Worm (Caenorhabditis elegans) whole organism, L2 larva: ENCODE measurements around the gene col-14.

Source experiments
- C34F6.9 ChIP-seq: fragments of 150-350 bp; optimal IDR thresholded peaks from 2 replicates; lab custom pipeline; 2014; ENCODE audit warnings: missing biosample characterization, missing genetic modification characterization
- R02D3.7 ChIP-seq: fragments of 150-350 bp; optimal IDR thresholded peaks from 2 replicates; lab custom pipeline; 2014; ENCODE audit warnings: missing biosample characterization, missing genetic modification characterization
- Y55F3AM.14 ChIP-seq: fragments of 200-800 bp; sonication (Bioruptor generic); optimal IDR thresholded peaks from 2 replicates; lab custom pipeline; 2018; ENCODE audit warnings: mild to moderate bottlenecking, missing genetic modification characterization, missing compliant biosample characterization
- ZK546.5 ChIP-seq: sonication (generic microtip); optimal IDR thresholded peaks from 2 replicates; lab custom pipeline; 2017; ENCODE audit warnings: missing biosample characterization, missing genetic modification characterization
- aly-2 ChIP-seq: fragments of 150-350 bp; optimal IDR thresholded peaks from 2 replicates; lab custom pipeline; 2014; ENCODE audit warnings: missing biosample characterization, missing genetic modification characterization
- blmp-1 ChIP-seq: sonication (generic microtip); optimal IDR thresholded peaks from 2 replicates; lab custom pipeline; 2017; ENCODE audit warnings: missing genetic modification characterization, mild to moderate bottlenecking, missing compliant biosample characterization, antibody characterized with exemption, moderate library complexity; ENCODE audit not compliant: insufficient read depth
- ceh-16 ChIP-seq: fragments of 150-350 bp; optimal IDR thresholded peaks from 2 replicates; lab custom pipeline; 2014; ENCODE audit warnings: missing biosample characterization, missing genetic modification characterization
- ceh-82 ChIP-seq: fragments of 150-350 bp; optimal IDR thresholded peaks from 2 replicates; lab custom pipeline; 2014; ENCODE audit warnings: missing biosample characterization, missing genetic modification characterization
- crh-2 ChIP-seq: sonication (generic microtip); optimal IDR thresholded peaks from 2 replicates; lab custom pipeline; 2017; ENCODE audit warnings: missing biosample characterization, missing genetic modification characterization
- dmd-4 ChIP-seq: sonication (generic microtip); optimal IDR thresholded peaks from 2 replicates; lab custom pipeline; 2017; ENCODE audit warnings: missing biosample characterization, missing genetic modification characterization
- egl-27 ChIP-seq: sonication (generic microtip); optimal IDR thresholded peaks from 3 replicates; lab custom pipeline; 2017; ENCODE audit warnings: missing biosample characterization, missing genetic modification reagents, missing genetic modification characterization
- fos-1 ChIP-seq: fragments of 150-350 bp; optimal IDR thresholded peaks from 2 replicates; lab custom pipeline; 2014; ENCODE audit warnings: missing biosample characterization, missing genetic modification characterization
- gmeb-1 ChIP-seq: fragments of 150-350 bp; optimal IDR thresholded peaks from 2 replicates; lab custom pipeline; 2014; ENCODE audit warnings: missing biosample characterization, missing genetic modification characterization
- lin-11 ChIP-seq: fragments of 150-350 bp; sonication (generic microtip); optimal IDR thresholded peaks from 2 replicates; lab custom pipeline; 2014; ENCODE audit warnings: missing biosample characterization, missing genetic modification characterization, inconsistent platforms, mixed read lengths
- lin-13 ChIP-seq: fragments of 150-350 bp; optimal IDR thresholded peaks from 2 replicates; lab custom pipeline; 2014; ENCODE audit warnings: missing biosample characterization, missing genetic modification reagents, missing genetic modification characterization
- lin-39 ChIP-seq: fragments of 150-350 bp; optimal IDR thresholded peaks from 2 replicates; lab custom pipeline; 2014; ENCODE audit warnings: missing biosample characterization, missing genetic modification reagents, missing genetic modification characterization
- lsy-2 ChIP-seq, 2 experiments: fragments of 150-350 bp in 1 of 2; sonication (generic microtip) in 1 of 2; optimal IDR thresholded peaks; 2 replicates each; lab custom pipeline; 2014 to 2017; ENCODE audit warnings: missing biosample characterization in 2 of 2, missing genetic modification characterization in 2 of 2
- mbf-1 ChIP-seq: sonication (generic microtip); optimal IDR thresholded peaks from 2 replicates; lab custom pipeline; 2017; ENCODE audit warnings: missing biosample characterization, missing genetic modification characterization
- mdl-1 ChIP-seq, 2 experiments: fragments of 150-350 bp in 1 of 2; sonication (generic microtip) in 1 of 2; optimal IDR thresholded peaks; 2 replicates each; lab custom pipeline; 2017; ENCODE audit warnings: missing biosample characterization in 2 of 2, missing genetic modification characterization in 2 of 2
- nhr-10 ChIP-seq: sonication (generic microtip); optimal IDR thresholded peaks from 2 replicates; lab custom pipeline; 2017; ENCODE audit warnings: missing biosample characterization, missing genetic modification characterization
- nhr-11 ChIP-seq: fragments of 150-350 bp; optimal IDR thresholded peaks from 2 replicates; lab custom pipeline; 2014; ENCODE audit warnings: missing biosample characterization, missing genetic modification characterization
- nhr-129 ChIP-seq: fragments of 150-350 bp; optimal IDR thresholded peaks from 2 replicates; lab custom pipeline; 2014; ENCODE audit warnings: missing biosample characterization, missing genetic modification characterization
- nhr-21 ChIP-seq: fragments of 150-350 bp; optimal IDR thresholded peaks from 2 replicates; lab custom pipeline; 2014; ENCODE audit warnings: missing biosample characterization, missing genetic modification characterization
- nhr-237 ChIP-seq: fragments of 150-350 bp; optimal IDR thresholded peaks from 2 replicates; lab custom pipeline; 2014; ENCODE audit warnings: missing biosample characterization, missing genetic modification characterization
- nhr-6 ChIP-seq: fragments of 150-350 bp; optimal IDR thresholded peaks from 2 replicates; lab custom pipeline; 2014; ENCODE audit warnings: missing biosample characterization, missing genetic modification characterization
- nhr-77 ChIP-seq: fragments of 150-350 bp; optimal IDR thresholded peaks from 2 replicates; lab custom pipeline; 2014; ENCODE audit warnings: missing biosample characterization, missing genetic modification characterization
- skn-1 ChIP-seq: sonication (generic microtip); optimal IDR thresholded peaks from 2 replicates; lab custom pipeline; 2017; ENCODE audit warnings: missing biosample characterization, missing genetic modification characterization
- sma-3 ChIP-seq: sonication (generic microtip); optimal IDR thresholded peaks from 2 replicates; lab custom pipeline; 2016; ENCODE audit warnings: missing genetic modification reagents, missing genetic modification characterization, missing compliant biosample characterization
- sma-9 ChIP-seq, 2 experiments: fragments of 150-350 bp in 1 of 2; sonication (generic microtip) in 1 of 2; optimal IDR thresholded peaks; 2 replicates each; lab custom pipeline; 2014 to 2016; ENCODE audit warnings: missing genetic modification characterization in 2 of 2, mild to moderate bottlenecking in 1 of 2, missing biosample characterization in 1 of 2, missing compliant biosample characterization in 1 of 2, missing genetic modification reagents in 1 of 2, moderate library complexity in 1 of 2
- snpc-4 ChIP-seq: fragments of 150-350 bp; optimal IDR thresholded peaks from 2 replicates; lab custom pipeline; 2014; ENCODE audit warnings: missing biosample characterization, missing genetic modification characterization
- unc-39 ChIP-seq: fragments of 150-350 bp; optimal IDR thresholded peaks from 2 replicates; lab custom pipeline; 2014; ENCODE audit warnings: missing biosample characterization, missing genetic modification characterization
- unc-55 ChIP-seq: fragments of 150-350 bp; sonication (generic microtip); optimal IDR thresholded peaks from 3 replicates; lab custom pipeline; 2014; ENCODE audit warnings: missing biosample characterization, missing genetic modification reagents, missing genetic modification characterization
- unc-62 ChIP-seq: fragments of 150-350 bp; optimal IDR thresholded peaks from 2 replicates; lab custom pipeline; 2014; ENCODE audit warnings: missing biosample characterization, missing genetic modification reagents, missing genetic modification characterization
- ztf-1 ChIP-seq: fragments of 200-800 bp; sonication (Bioruptor generic); conservative IDR thresholded peaks from 2 replicates; pipeline ENCODE4 v1.3.6; 2022; ENCODE audit warnings: missing genetic modification characterization, missing compliant biosample characterization
- ztf-4 ChIP-seq: fragments of 150-350 bp; optimal IDR thresholded peaks from 2 replicates; lab custom pipeline; 2014; ENCODE audit warnings: missing biosample characterization, missing genetic modification characterization

The col-14 gene

DNA sequence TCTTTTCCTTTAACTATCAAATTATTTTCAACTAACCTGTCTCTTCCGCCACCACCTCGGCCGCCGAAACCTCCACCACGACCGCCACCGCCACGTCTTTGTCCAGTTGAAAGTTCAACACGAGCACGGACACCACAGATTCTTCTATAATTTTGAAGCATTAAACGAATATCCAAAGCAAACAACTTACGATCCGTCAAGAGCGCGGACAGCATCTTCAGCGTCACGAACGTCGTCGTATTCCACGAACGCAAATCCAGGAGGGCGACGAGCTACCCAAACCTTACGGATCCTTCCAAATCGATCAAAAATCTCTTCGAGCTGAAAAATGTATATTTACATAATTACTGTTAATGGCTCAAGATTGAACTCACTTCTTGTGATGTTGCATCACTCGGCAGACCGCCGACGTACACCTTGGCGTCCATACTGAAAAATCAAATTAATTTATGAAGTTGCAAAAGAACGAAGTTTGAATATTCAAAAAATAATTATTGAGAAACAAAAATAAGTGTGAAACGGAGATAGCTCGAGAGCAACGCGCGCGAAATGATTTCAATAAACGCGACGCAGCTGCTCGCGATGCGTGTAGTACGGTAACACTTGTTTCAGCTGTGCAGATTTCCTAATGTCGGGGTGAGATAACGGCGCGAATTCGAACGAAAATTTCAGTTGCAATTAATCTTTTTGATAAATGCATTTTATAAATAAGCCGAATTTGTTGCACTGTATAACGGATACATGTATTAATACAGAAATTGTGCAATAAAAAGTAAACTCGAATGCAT, 37.8 kb downstream of the col-14 start, which contains the start of gene rsp-6 (continued):
- TF ChIP-seq nhr-77 (no peak), mdl-1 (tag; optimal IDR thresholded peaks at IDR 0.05; lab: Kevin White, UChicago) (peak in 1 of 2 experiments; percentile 62), ztf-1 (GFP tag; lab: Robert Waterston, UW) (no peak), blmp-1 (tag; lab: Kevin White, UChicago) (peak; percentile 14), nhr-21 (tag; lab: Kevin White, UChicago) (peak; percentile 67), nhr-10 (tag; lab: Kevin White, UChicago) (no peak), nhr-129 (tag; lab: Kevin White, UChicago) (peak; percentile 95), fos-1 (tag; lab: Kevin White, UChicago) (peak; percentile 39), mbf-1 (no peak), nhr-6 (tag; lab: Kevin White, UChicago) (peak; percentile 64), lin-11 (tag; lab: Kevin White, UChicago) (peak; percentile 94), snpc-4 (tag; lab: Kevin White, UChicago) (peak; percentile 71), lsy-2 (tag; optimal IDR thresholded peaks at IDR 0.05; lab: Kevin White, UChicago) (peak; percentile 96 to 99), ceh-82 (tag; lab: Kevin White, UChicago) (peak; percentile 59), aly-2 (tag; lab: Kevin White, UChicago) (no peak), ceh-16 (tag; lab: Kevin White, UChicago) (peak; percentile 65), dmd-4 (tag; lab: Kevin White, UChicago) (no peak), crh-2 (tag; lab: Kevin White, UChicago) (peak; percentile 91), skn-1 (tag; lab: Kevin White, UChicago) (peak; percentile 66), ztf-4 (tag; lab: Kevin White, UChicago) (peak; percentile 86), sma-9 (GFP tag; optimal IDR thresholded peaks at IDR 0.05; lab: Kevin White, UChicago) (peak; percentile 74), sma-9 (tag; optimal IDR thresholded peaks at IDR 0.05; lab: Kevin White, UChicago) (no peak)

DNA sequence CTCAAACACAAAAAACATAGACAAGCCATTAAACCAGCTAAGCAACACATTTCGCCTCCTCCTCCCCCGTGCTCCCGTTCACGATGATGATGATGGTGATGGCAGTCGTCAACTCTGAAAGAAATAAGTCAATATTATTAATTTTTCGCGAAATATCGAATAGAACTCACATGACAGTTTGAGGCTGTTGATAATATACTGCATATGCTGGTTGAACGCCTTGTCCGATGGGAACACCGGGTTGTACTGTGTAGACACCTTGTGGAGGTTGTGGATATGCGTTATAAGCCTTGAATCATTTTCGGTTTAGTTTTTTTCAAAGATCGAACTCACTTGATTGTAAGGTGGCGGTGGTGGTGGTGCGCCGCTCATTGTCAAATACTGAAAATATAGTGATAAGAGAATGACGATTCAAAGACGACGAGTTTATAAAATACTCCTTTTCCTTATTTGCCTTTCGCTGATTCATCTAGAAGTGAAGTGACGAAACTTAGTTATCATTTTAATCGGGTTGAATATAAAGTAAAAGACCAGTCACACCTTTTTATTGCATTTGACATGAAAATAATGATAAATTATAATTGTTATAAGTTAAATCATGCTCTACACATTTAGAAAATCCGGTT, 38.7 kb downstream of the col-14 start, which contains the start of gene C33H5.13:
Gene C33H5.13, minus strand, starts transcription at position 443 of the 626 bp plus-strand sequence.
- TF ChIP-seq sma-9 (GFP tag; optimal IDR thresholded peaks at IDR 0.05; lab: Kevin White, UChicago) (peak; percentile 13), sma-9 (tag; optimal IDR thresholded peaks at IDR 0.05; lab: Kevin White, UChicago) (no peak), R02D3.7 (tag; lab: Kevin White, UChicago) (no peak), dmd-4 (tag; lab: Kevin White, UChicago) (no peak), snpc-4 (tag; lab: Kevin White, UChicago) (no peak), fos-1 (tag; lab: Kevin White, UChicago) (peak; percentile 97), Y55F3AM.14 (GFP tag; lab: Kevin White, UChicago) (no peak), lin-13 (GFP tag; lab: Kevin White, UChicago) (no peak), lin-39 (no peak), nhr-10 (tag; lab: Kevin White, UChicago) (no peak), skn-1 (tag; lab: Kevin White, UChicago) (peak; percentile 35), nhr-129 (tag; lab: Kevin White, UChicago) (peak; percentile 7), egl-27 (tag; lab: Kevin White, UChicago) (no peak), nhr-11 (tag; lab: Kevin White, UChicago) (no peak), ceh-16 (tag; lab: Kevin White, UChicago) (no peak), crh-2 (tag; lab: Kevin White, UChicago) (peak; percentile 32), nhr-237 (no peak), unc-55 (no peak)

DNA sequence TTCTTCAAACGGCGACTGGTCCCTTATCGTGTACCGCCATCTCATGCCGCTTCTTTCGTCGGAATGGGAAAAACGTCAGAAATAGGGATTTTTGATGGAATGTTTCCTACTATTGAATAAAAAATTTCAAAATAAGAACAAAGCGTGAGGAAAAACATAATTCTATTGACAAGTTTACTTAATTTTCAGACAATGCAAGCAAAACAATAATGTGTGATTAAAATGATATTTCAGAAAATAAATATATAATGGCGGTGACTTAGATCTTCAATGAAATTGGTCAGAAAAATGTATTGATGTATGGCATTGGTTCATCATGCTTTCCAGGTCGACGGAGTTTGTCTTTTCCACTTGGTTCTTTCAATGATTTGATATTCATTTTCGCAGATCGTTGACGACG, 41.5 kb downstream of the col-14 start, which contains the start of gene ntp-1:
Gene ntp-1, minus strand, starts transcription at position 101 of the 400 bp plus-strand sequence.
- TF ChIP-seq R02D3.7 (tag; lab: Kevin White, UChicago), result no peak
- TF ChIP-seq nhr-129 (tag; lab: Kevin White, UChicago), result no peak
- no peak for TF ChIP-seq unc-39 (tag; lab: Kevin White, UChicago)
- no peak for TF ChIP-seq snpc-4 (tag; lab: Kevin White, UChicago)
- no peak for TF ChIP-seq nhr-11 (tag; lab: Kevin White, UChicago)
- no peak for TF ChIP-seq unc-55
- no peak for TF ChIP-seq unc-62
- TF ChIP-seq ZK546.5 (tag; lab: Kevin White, UChicago), result no peak
- no peak for TF ChIP-seq mbf-1
- TF ChIP-seq C34F6.9 (tag; lab: Kevin White, UChicago), result no peak
- no peak for TF ChIP-seq egl-27 (tag; lab: Kevin White, UChicago)
- no peak for TF ChIP-seq sma-3 (GFP tag; lab: Kevin White, UChicago)
- no peak for TF ChIP-seq crh-2 (tag; lab: Kevin White, UChicago)
- no peak for TF ChIP-seq gmeb-1
- TF ChIP-seq, all 48 proteins: peak for 0
